Worm (Caenorhabditis elegans): ENCODE results near the gene F43B10.1.

DNA sequence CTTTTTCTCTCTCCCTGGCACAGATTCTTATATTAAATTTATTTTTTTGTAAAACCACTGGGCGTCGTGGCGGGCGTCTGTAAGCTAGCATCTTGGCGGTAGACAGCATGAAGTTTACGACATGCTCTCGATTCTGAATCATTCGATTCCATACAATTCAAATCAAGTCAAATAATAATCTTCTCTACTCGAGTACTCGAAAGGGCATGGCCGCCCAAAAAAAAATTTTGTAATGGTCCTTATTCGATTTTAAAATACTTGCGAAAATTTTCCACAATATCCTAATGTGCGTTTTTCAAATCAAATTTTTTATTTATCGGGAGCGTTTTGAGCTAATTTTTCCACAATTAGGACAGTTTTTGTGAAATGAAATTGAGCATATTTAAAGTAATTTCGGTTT, 35.5 kb upstream of the F43B10.1 start:
- no peak for TF ChIP-seq R02D3.7 (tag; optimal IDR thresholded peaks at IDR 0.05)
- no peak for TF ChIP-seq lsy-2 (tag; optimal IDR thresholded peaks at IDR 0.05)
- no peak for TF ChIP-seq zfp-2 (tag; optimal IDR thresholded peaks at IDR 0.05)
- no peak for TF ChIP-seq mes-2 (tag; optimal IDR thresholded peaks at IDR 0.05; ENCODE audit: poor library complexity, severe bottlenecking)
- TF ChIP-seq nhr-237 (tag; optimal IDR thresholded peaks at IDR 0.05) = no peak

Data from whole organism, L4 larva.